Fruit fly (Drosophila melanogaster) whole organism, embryonic: ENCODE measurements around the gene Cdk1.

Experiments
- Antp ChIP-seq: fragments of 200-800 bp; sonication (Bioruptor generic); optimal IDR thresholded peaks from 3 replicates; lab custom pipeline; 2016; ENCODE audit warnings: missing biosample characterization, missing genetic modification characterization
- Asciz ChIP-seq: fragments of 200-800 bp; sonication (Bioruptor generic); optimal IDR thresholded peaks from 2 replicates; lab custom pipeline; 2017; ENCODE audit warnings: missing biosample characterization, mild to moderate bottlenecking, missing genetic modification characterization, missing genetic modification reagents
- BEAF-32 ChIP-seq: fragments of 200-800 bp; sonication (Bioruptor generic); optimal IDR thresholded peaks from 3 replicates; lab custom pipeline; 2017; ENCODE audit warnings: missing biosample characterization, missing genetic modification characterization, mild to moderate bottlenecking, moderate library complexity, missing genetic modification reagents
- Bgb ChIP-seq: fragments of 200-800 bp; sonication (Bioruptor generic); IDR thresholded peaks from 2 replicates; pipeline ENCODE4 v1.3.6; 2022; ENCODE audit warnings: missing biosample characterization, missing genetic modification characterization; ENCODE audit not compliant: partially characterized antibody
- CG10267 ChIP-seq: fragments of 200-800 bp; sonication (Bioruptor generic); optimal IDR thresholded peaks from 2 replicates; lab custom pipeline; 2018; ENCODE audit warnings: missing biosample characterization, mild to moderate bottlenecking, missing genetic modification characterization, moderate library complexity
- CG10959 ChIP-seq: fragments of 200-800 bp; sonication (Bioruptor generic); IDR thresholded peaks from 2 replicates; pipeline ENCODE4 v1.3.6; 2022; ENCODE audit warnings: missing biosample characterization, missing genetic modification characterization
- CG13287 ChIP-seq: fragments of 200-800 bp; sonication (Bioruptor generic); IDR thresholded peaks from 2 replicates; pipeline ENCODE4 v1.3.6; 2022; ENCODE audit warnings: missing biosample characterization, missing genetic modification characterization; ENCODE audit not compliant: partially characterized antibody
- CG13296 ChIP-seq: fragments of 200-800 bp; sonication (Bioruptor generic); optimal IDR thresholded peaks from 3 replicates; lab custom pipeline; 2018; ENCODE audit warnings: missing biosample characterization, mild to moderate bottlenecking, missing genetic modification characterization
- CG13624 ChIP-seq: fragments of 200-800 bp; sonication (Bioruptor generic); optimal IDR thresholded peaks from 2 replicates; lab custom pipeline; 2016; ENCODE audit warnings: missing biosample characterization, missing genetic modification characterization
- CG15514 ChIP-seq: fragments of 200-800 bp; sonication (Bioruptor generic); optimal IDR thresholded peaks from 3 replicates; lab custom pipeline; 2017; ENCODE audit warnings: missing biosample characterization, missing genetic modification characterization, mild to moderate bottlenecking, moderate library complexity, missing genetic modification reagents
- CG15601 ChIP-seq: fragments of 200-800 bp; sonication (Bioruptor generic); optimal IDR thresholded peaks from 3 replicates; lab custom pipeline; 2019; ENCODE audit warnings: missing biosample characterization, mild to moderate bottlenecking, missing genetic modification characterization, moderate library complexity
- CG16813 ChIP-seq: fragments of 200-800 bp; sonication (Bioruptor generic); IDR thresholded peaks from 3 replicates; pipeline ENCODE4 v1.3.6; 2022; ENCODE audit warnings: missing biosample characterization, missing genetic modification characterization; ENCODE audit not compliant: partially characterized antibody
- CG17328 ChIP-seq: fragments of 200-800 bp; sonication (Bioruptor generic); IDR thresholded peaks from 2 replicates; pipeline ENCODE4 v1.3.6; 2022; ENCODE audit warnings: missing biosample characterization, missing genetic modification characterization
- CG17361 ChIP-seq: fragments of 200-800 bp; sonication (Bioruptor generic); IDR thresholded peaks from 3 replicates; pipeline ENCODE4 v1.3.6; 2022; ENCODE audit warnings: missing biosample characterization, missing genetic modification characterization
- CG17829 ChIP-seq: fragments of 200-800 bp; optimal IDR thresholded peaks from 2 replicates; lab custom pipeline; 2019; ENCODE audit warnings: missing biosample characterization, mild to moderate bottlenecking, missing genetic modification characterization, moderate library complexity
- CG2129 ChIP-seq: fragments of 200-800 bp; sonication (Bioruptor generic); IDR thresholded peaks from 2 replicates; pipeline ENCODE4 v1.3.6; 2022; ENCODE audit warnings: missing biosample characterization, missing genetic modification characterization; ENCODE audit not compliant: partially characterized antibody
- CG30020 ChIP-seq: fragments of 200-800 bp; optimal IDR thresholded peaks from 2 replicates; lab custom pipeline; 2019; ENCODE audit warnings: missing biosample characterization, mild to moderate bottlenecking, missing genetic modification characterization, moderate library complexity
- CG32532 ChIP-seq: fragments of 200-800 bp; sonication (Bioruptor generic); IDR thresholded peaks from 2 replicates; pipeline ENCODE4 v1.3.6; 2022; ENCODE audit warnings: missing biosample characterization, missing genetic modification characterization
- CG34224 ChIP-seq: fragments of 200-800 bp; sonication (Bioruptor generic); IDR thresholded peaks from 3 replicates; pipeline ENCODE4 v1.3.6; 2022; ENCODE audit warnings: missing biosample characterization, missing genetic modification characterization; ENCODE audit not compliant: partially characterized antibody
- CG3838 ChIP-seq: fragments of 200-800 bp; sonication (Bioruptor generic); optimal IDR thresholded peaks from 3 replicates; lab custom pipeline; 2016; ENCODE audit warnings: missing biosample characterization, missing genetic modification characterization
- CG42726 ChIP-seq: fragments of 200-800 bp; sonication (Bioruptor generic); IDR thresholded peaks from 2 replicates; pipeline ENCODE4 v1.3.6; 2022; ENCODE audit warnings: missing biosample characterization, missing genetic modification characterization; ENCODE audit not compliant: partially characterized antibody
- CG4617 ChIP-seq: fragments of 200-800 bp; sonication (Bioruptor generic); optimal IDR thresholded peaks from 3 replicates; lab custom pipeline; 2016; ENCODE audit warnings: missing biosample characterization, missing genetic modification characterization, borderline replicate concordance
- CG6791 ChIP-seq: fragments of 200-800 bp; sonication (Bioruptor generic); IDR thresholded peaks from 3 replicates; pipeline ENCODE4 v1.3.6; 2022; ENCODE audit warnings: missing biosample characterization, missing genetic modification characterization; ENCODE audit not compliant: partially characterized antibody
- D19A ChIP-seq: fragments of 200-800 bp; optimal IDR thresholded peaks from 3 replicates; lab custom pipeline; 2019; ENCODE audit warnings: missing biosample characterization, mild to moderate bottlenecking, missing genetic modification characterization, moderate library complexity
- Dek ChIP-seq: fragments of 200-800 bp; sonication (Bioruptor generic); optimal IDR thresholded peaks from 3 replicates; lab custom pipeline; 2019; ENCODE audit warnings: missing biosample characterization, mild to moderate bottlenecking, missing genetic modification characterization, moderate library complexity
- Dll ChIP-seq: fragments of 200-800 bp; sonication (Bioruptor generic); IDR thresholded peaks from 4 replicates; pipeline ENCODE4 v1.3.6; 2022; ENCODE audit warnings: missing biosample characterization, missing genetic modification characterization; ENCODE audit not compliant: partially characterized antibody
- Dref ChIP-seq: fragments of 200-800 bp; sonication (Bioruptor generic); IDR thresholded peaks from 2 replicates; pipeline ENCODE4 v1.3.6; 2022; ENCODE audit warnings: missing biosample characterization, missing genetic modification characterization
- GATAe ChIP-seq: fragments of 200-800 bp; sonication (Bioruptor generic); conservative IDR thresholded peaks from 2 replicates; pipeline ENCODE4 v1.3.6; 2022; ENCODE audit warnings: missing biosample characterization, missing genetic modification characterization
- HHEX ChIP-seq: fragments of 200-800 bp; sonication (Bioruptor generic); optimal IDR thresholded peaks from 3 replicates; lab custom pipeline; 2017; ENCODE audit warnings: missing biosample characterization, mild to moderate bottlenecking, missing genetic modification characterization, missing genetic modification reagents
- HmgZ ChIP-seq: fragments of 200-800 bp; sonication (Bioruptor generic); optimal IDR thresholded peaks from 2 replicates; lab custom pipeline; 2018; ENCODE audit warnings: missing biosample characterization, mild to moderate bottlenecking, missing genetic modification characterization
- Meics ChIP-seq: fragments of 200-800 bp; sonication (Bioruptor generic); optimal IDR thresholded peaks from 2 replicates; lab custom pipeline; 2017; ENCODE audit warnings: missing biosample characterization, mild to moderate bottlenecking, missing genetic modification characterization
- NC2α ChIP-seq: fragments of 200-800 bp; sonication (Bioruptor generic); optimal IDR thresholded peaks from 2 replicates; lab custom pipeline; 2016; ENCODE audit warnings: missing biosample characterization, missing genetic modification characterization
- Spps ChIP-seq: fragments of 200-800 bp; sonication (Bioruptor generic); optimal IDR thresholded peaks from 2 replicates; lab custom pipeline; 2018; ENCODE audit warnings: missing biosample characterization, mild to moderate bottlenecking, missing genetic modification characterization
- Stat92E ChIP-seq, 3 experiments: fragments of >200 bp in 2 of 3; fragments of 200-800 bp in 1 of 3; sonication (Bioruptor generic) in 1 of 3; optimal IDR thresholded peaks; 2 replicates each; lab custom pipeline; 2017 to 2019; ENCODE audit warnings: missing biosample characterization in 3 of 3, missing genetic modification characterization in 3 of 3, mild to moderate bottlenecking in 1 of 3, moderate library complexity in 1 of 3
- amos ChIP-seq: fragments of 200-800 bp; sonication (Bioruptor generic); IDR thresholded peaks from 2 replicates; pipeline ENCODE4 v1.3.6; 2022; ENCODE audit warnings: missing biosample characterization, missing genetic modification characterization; ENCODE audit not compliant: partially characterized antibody
- az2 ChIP-seq: fragments of 200-800 bp; sonication (Bioruptor generic); optimal IDR thresholded peaks from 3 replicates; lab custom pipeline; 2016; ENCODE audit warnings: missing biosample characterization, missing genetic modification characterization
- bbx ChIP-seq: fragments of 200-800 bp; sonication (Bioruptor generic); IDR thresholded peaks from 2 replicates; pipeline ENCODE4 v1.3.6; 2022; ENCODE audit warnings: missing biosample characterization, missing genetic modification characterization; ENCODE audit not compliant: partially characterized antibody
- gfzf ChIP-seq: fragments of 200-800 bp; sonication (Bioruptor generic); optimal IDR thresholded peaks from 2 replicates; lab custom pipeline; 2016; ENCODE audit warnings: missing biosample characterization, mild to moderate bottlenecking, missing genetic modification characterization, moderate library complexity
- hbn ChIP-seq: fragments of 200-800 bp; sonication (Bioruptor generic); IDR thresholded peaks from 2 replicates; pipeline ENCODE4 v1.3.6; 2022; ENCODE audit warnings: missing biosample characterization, missing genetic modification characterization; ENCODE audit not compliant: partially characterized antibody
- lilli ChIP-seq: fragments of 200-800 bp; sonication (Bioruptor generic); optimal IDR thresholded peaks from 3 replicates; lab custom pipeline; 2016; ENCODE audit warnings: missing biosample characterization, missing genetic modification characterization
- maf-S ChIP-seq: fragments of 200-800 bp; sonication (Bioruptor generic); optimal IDR thresholded peaks from 2 replicates; lab custom pipeline; 2016; ENCODE audit warnings: missing biosample characterization, missing genetic modification characterization
- mam ChIP-seq: fragments of 200-800 bp; sonication (Bioruptor generic); optimal IDR thresholded peaks from 3 replicates; lab custom pipeline; 2016; ENCODE audit warnings: missing biosample characterization, missing genetic modification characterization
- pfk ChIP-seq: fragments of 200-800 bp; sonication (Bioruptor generic); optimal IDR thresholded peaks from 2 replicates; lab custom pipeline; 2018; ENCODE audit warnings: missing biosample characterization, mild to moderate bottlenecking, missing genetic modification characterization, moderate library complexity
- pzg ChIP-seq: fragments of 200-800 bp; sonication (Bioruptor generic); optimal IDR thresholded peaks from 3 replicates; lab custom pipeline; 2018; ENCODE audit warnings: missing biosample characterization, mild to moderate bottlenecking, missing genetic modification characterization, moderate library complexity
- ssp ChIP-seq: fragments of 200-800 bp; sonication (Bioruptor generic); IDR thresholded peaks from 2 replicates; pipeline ENCODE4 v1.3.6; 2022; ENCODE audit warnings: missing biosample characterization, missing genetic modification characterization
- stwl ChIP-seq: fragments of 200-800 bp; sonication (Bioruptor generic); optimal IDR thresholded peaks from 3 replicates; lab custom pipeline; 2018; ENCODE audit warnings: missing biosample characterization, mild to moderate bottlenecking, missing genetic modification characterization, moderate library complexity
- unc-4 ChIP-seq: fragments of 200-800 bp; sonication (Bioruptor generic); IDR thresholded peaks from 2 replicates; pipeline ENCODE4 v1.3.6; 2022; ENCODE audit warnings: missing biosample characterization, missing genetic modification characterization; ENCODE audit not compliant: partially characterized antibody

The Cdk1 gene

DNA sequence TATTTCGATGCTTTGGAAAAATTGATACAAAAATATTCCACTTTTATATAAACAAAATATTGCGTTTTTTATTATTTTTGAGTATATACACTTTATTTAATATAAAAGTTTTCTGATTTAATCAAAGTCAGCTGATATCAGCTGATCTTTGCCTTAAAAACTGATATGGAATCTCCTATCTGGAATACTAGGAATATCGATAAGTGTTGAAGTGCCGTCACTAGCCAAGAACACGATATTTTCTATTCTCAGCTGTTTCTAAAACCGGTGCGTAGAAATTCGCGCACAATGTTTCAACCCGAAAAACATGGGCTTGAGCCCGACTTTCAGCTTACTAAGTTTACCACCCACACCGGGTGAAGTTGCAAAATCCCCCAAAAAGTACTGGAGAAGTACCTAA is 43.6 kb downstream of the Cdk1 start, which contains the start of gene Sps2 (continued):
- TF ChIP-seq Spps (tag; lab: Kevin White, UChicago) (no peak), BEAF-32 (GFP tag; lab: Kevin White, UChicago) (peak; percentile 78), Dref (peak; percentile 72), Antp (no peak), CG2129 (peak; percentile 70), ssp (GFP tag; lab: Robert Waterston, UW) (peak; percentile 17; the same call in 1 of the 2 replicates), Meics (GFP tag; lab: Kevin White, UChicago) (no peak), hbn (GFP tag; lab: Robert Waterston, UW) (peak; percentile 68; the same call in 1 of the 2 replicates), lilli (GFP tag; lab: Kevin White, UChicago) (peak; percentile 18), CG17328 (GFP tag; lab: Robert Waterston, UW) (peak; percentile 27; the same call in 1 of the 2 replicates), NC2α (GFP tag; lab: Kevin White, UChicago) (no peak), pzg (GFP tag; lab: Kevin White, UChicago) (peak; percentile 54), pfk (GFP tag; lab: Kevin White, UChicago) (peak; percentile 44), CG10959 (GFP tag; lab: Robert Waterston, UW) (no peak), CG13624 (GFP tag; lab: Kevin White, UChicago) (peak; percentile 30), maf-S (GFP tag; lab: Kevin White, UChicago) (no peak), Stat92E (GFP tag; optimal IDR thresholded peaks at IDR 0.05; lab: Kevin White, UChicago) (peak in 1 of 3 experiments; percentile 39), HmgZ (tag; lab: Kevin White, UChicago) (peak; percentile 23), Asciz (GFP tag; lab: Kevin White, UChicago) (no peak), CG13296 (GFP tag; lab: Kevin White, UChicago) (peak; percentile 18), CG15601 (tag; lab: Kevin White, UChicago) (peak; percentile 30), Bgb (peak; percentile 59; the same call in 1 of the 2 replicates), CG6791 (GFP tag; lab: Robert Waterston, UW) (peak; percentile 83), D19A (peak; percentile 16), CG34224 (peak; percentile 80), CG17829 (peak; percentile 42), CG4617 (GFP tag; lab: Kevin White, UChicago) (peak; percentile 35), Dek (tag; lab: Kevin White, UChicago) (peak; percentile 17), CG3838 (GFP tag; lab: Kevin White, UChicago) (no peak), CG15514 (GFP tag; lab: Kevin White, UChicago) (peak; percentile 51), mam (peak; percentile 1), CG16813 (GFP tag; lab: Robert Waterston, UW) (peak; percentile 75), CG30020 (peak; percentile 85), amos (GFP tag; lab: Robert Waterston, UW) (peak; percentile 80; the same call in 1 of the 2 replicates), CG13287 (peak; percentile 85), bbx (peak; percentile 78), GATAe (GFP tag; lab: Robert Waterston, UW) (peak; percentile 27; the same call in 1 of the 2 replicates), gfzf (GFP tag; lab: Kevin White, UChicago) (peak; percentile 12), CG42726 (peak; percentile 20; the same call in 1 of the 2 replicates), az2 (no peak), Dll (peak; percentile 82), CG32532 (GFP tag; lab: Robert Waterston, UW) (peak; percentile 37; the same call in 1 of the 2 replicates), CG17361 (0 out of 3 replicates have a peak, but pooled peaks have one; percentile 15), HHEX (no peak), CG10267 (tag; lab: Kevin White, UChicago) (peak; percentile 19), stwl (tag; lab: Kevin White, UChicago) (peak; percentile 57), unc-4 (peak; percentile 78)
